Worm (Caenorhabditis elegans): ENCODE measurements around the gene pigb-1.

DNA sequence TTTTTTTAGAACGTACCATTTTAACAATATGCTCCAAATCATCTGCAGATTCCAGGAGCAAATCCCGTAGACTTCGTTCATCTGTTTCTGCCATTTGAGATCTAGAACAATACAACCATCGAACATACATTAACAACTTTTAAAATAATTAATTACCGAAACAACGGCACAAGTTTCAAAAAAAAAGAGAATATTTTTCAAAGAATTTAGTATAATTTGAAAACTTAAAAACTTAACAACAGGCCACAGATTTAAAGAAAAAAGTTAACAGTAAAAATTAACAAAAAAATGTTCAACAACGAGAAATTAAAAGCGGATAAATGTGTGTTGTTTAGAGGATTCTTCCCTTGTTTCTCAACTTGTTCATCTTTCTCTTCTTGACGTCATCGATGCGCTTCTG, 49.0 kb downstream of the pigb-1 start, which contains the start of gene mdt-4:
- TF ChIP-seq nhr-77 (tag; optimal IDR thresholded peaks at IDR 0.05) (no peak), aly-2 (tag; optimal IDR thresholded peaks at IDR 0.05) (no peak), lin-13 (GFP tag; optimal IDR thresholded peaks at IDR 0.05) (no peak), zag-1 (tag; optimal IDR thresholded peaks at IDR 0.05) (no peak), R02D3.7 (tag; optimal IDR thresholded peaks at IDR 0.05) (no peak), mdl-1 (tag; optimal IDR thresholded peaks at IDR 0.05) (no peak), nhr-237 (tag; optimal IDR thresholded peaks at IDR 0.05) (no peak), unc-62 (GFP tag; optimal IDR thresholded peaks at IDR 0.05) (no peak), ztf-11 (tag; optimal IDR thresholded peaks at IDR 0.05) (no peak), unc-39 (tag; optimal IDR thresholded peaks at IDR 0.05) (no peak), ama-1 (optimal IDR thresholded peaks at IDR 0.05) (no peak)

Data from whole organism, L2 larva.